Fruit fly (Drosophila melanogaster) whole organism, prepupa: Measurements from ENCODE around the gene Phlpp.

Experiments used
- Blimp-1 ChIP-seq: fragments of 200-800 bp; sonication (Bioruptor generic); optimal IDR thresholded peaks from 3 replicates; lab custom pipeline; 2017; ENCODE audit warnings: missing biosample characterization, missing genetic modification characterization, mild to moderate bottlenecking, moderate library complexity, missing genetic modification reagents
- CG10631 ChIP-seq: fragments of 200-800 bp; sonication (Bioruptor generic); optimal IDR thresholded peaks from 2 replicates; lab custom pipeline; 2016; ENCODE audit warnings: missing biosample characterization, missing genetic modification characterization
- CG10669 ChIP-seq: fragments of 200-800 bp; sonication (Bioruptor generic); optimal IDR thresholded peaks from 3 replicates; lab custom pipeline; 2018; ENCODE audit warnings: missing biosample characterization, mild to moderate bottlenecking, missing genetic modification characterization, moderate library complexity
- CG11294 ChIP-seq: fragments of 200-800 bp; sonication (Bioruptor generic); IDR thresholded peaks from 2 replicates; pipeline ENCODE4 v1.3.6; 2022; ENCODE audit warnings: missing biosample characterization, missing genetic modification characterization
- CG11762 ChIP-seq: fragments of 200-800 bp; sonication (Bioruptor generic); optimal IDR thresholded peaks from 3 replicates; lab custom pipeline; 2016; ENCODE audit warnings: missing biosample characterization, missing genetic modification characterization; ENCODE audit not compliant: insufficient read depth
- CG15336 ChIP-seq: fragments of 200-800 bp; sonication (Bioruptor generic); IDR thresholded peaks from 2 replicates; pipeline ENCODE4 v1.3.6; 2022; ENCODE audit warnings: missing biosample characterization, missing genetic modification characterization
- CG16779 ChIP-seq: fragments of 200-800 bp; sonication (Bioruptor generic); optimal IDR thresholded peaks from 3 replicates; lab custom pipeline; 2017; ENCODE audit warnings: missing biosample characterization, mild to moderate bottlenecking, missing genetic modification characterization
- CG34406 ChIP-seq: fragments of 200-800 bp; sonication (Bioruptor generic); optimal IDR thresholded peaks from 3 replicates; lab custom pipeline; 2016; ENCODE audit warnings: missing biosample characterization, missing genetic modification characterization
- CG4318 ChIP-seq: fragments of 200-800 bp; sonication (Bioruptor generic); optimal IDR thresholded peaks from 3 replicates; lab custom pipeline; 2017; ENCODE audit warnings: missing biosample characterization, mild to moderate bottlenecking, missing genetic modification characterization
- CG6276 ChIP-seq: fragments of 200-800 bp; sonication (Bioruptor generic); optimal IDR thresholded peaks from 2 replicates; lab custom pipeline; 2017; ENCODE audit warnings: missing biosample characterization, mild to moderate bottlenecking, missing genetic modification characterization
- CG6792 ChIP-seq: fragments of 200-800 bp; sonication (Bioruptor generic); optimal IDR thresholded peaks from 3 replicates; lab custom pipeline; 2016; ENCODE audit warnings: missing biosample characterization, missing genetic modification characterization
- CG6808 ChIP-seq: fragments of 200-800 bp; sonication (Bioruptor generic); optimal IDR thresholded peaks from 3 replicates; lab custom pipeline; 2017; ENCODE audit warnings: missing biosample characterization, missing genetic modification characterization, mild to moderate bottlenecking, moderate library complexity, missing genetic modification reagents
- CG6854 ChIP-seq: fragments of 200-800 bp; sonication (Bioruptor generic); optimal IDR thresholded peaks from 2 replicates; lab custom pipeline; 2017; ENCODE audit warnings: missing biosample characterization, mild to moderate bottlenecking, missing genetic modification characterization
- CG7368 ChIP-seq: fragments of 200-800 bp; sonication (Bioruptor generic); optimal IDR thresholded peaks from 3 replicates; lab custom pipeline; 2016; ENCODE audit warnings: missing biosample characterization, missing genetic modification characterization
- CG8119 ChIP-seq: fragments of 200-800 bp; sonication (Bioruptor generic); IDR thresholded peaks from 3 replicates; pipeline ENCODE4 v1.3.6; 2022; ENCODE audit warnings: missing biosample characterization, missing genetic modification characterization
- CG8319 ChIP-seq: fragments of 200-800 bp; sonication (Bioruptor generic); optimal IDR thresholded peaks from 3 replicates; lab custom pipeline; 2016; ENCODE audit warnings: missing biosample characterization, missing genetic modification characterization
- CG9139 ChIP-seq: fragments of 200-800 bp; sonication (Bioruptor generic); optimal IDR thresholded peaks from 3 replicates; lab custom pipeline; 2017; ENCODE audit warnings: missing biosample characterization, mild to moderate bottlenecking, missing genetic modification characterization
- Eip75B ChIP-seq: fragments of 200-800 bp; sonication (Bioruptor generic); optimal IDR thresholded peaks from 3 replicates; lab custom pipeline; 2016; ENCODE audit warnings: missing biosample characterization, missing genetic modification characterization
- Eip93F ChIP-seq: fragments of 200-800 bp; sonication (Bioruptor generic); optimal IDR thresholded peaks from 2 replicates; lab custom pipeline; 2016; ENCODE audit warnings: missing biosample characterization, mild to moderate bottlenecking, missing genetic modification characterization
- Ets21C ChIP-seq: fragments of 200-800 bp; sonication (Bioruptor generic); optimal IDR thresholded peaks from 3 replicates; lab custom pipeline; 2016; ENCODE audit warnings: missing biosample characterization, missing genetic modification characterization
- Ets96B ChIP-seq: fragments of 200-800 bp; optimal IDR thresholded peaks from 2 replicates; lab custom pipeline; 2019; ENCODE audit warnings: missing biosample characterization, mild to moderate bottlenecking, missing genetic modification characterization, moderate library complexity
- Gug ChIP-seq: fragments of 200-800 bp; sonication (Bioruptor generic); IDR thresholded peaks from 2 replicates; pipeline ENCODE4 v1.3.6; 2022; ENCODE audit warnings: missing biosample characterization, missing genetic modification characterization
- Hr4 ChIP-seq: fragments of 200-800 bp; sonication (Bioruptor generic); optimal IDR thresholded peaks from 3 replicates; lab custom pipeline; 2016; ENCODE audit warnings: missing biosample characterization, missing genetic modification characterization
- OdsH ChIP-seq: fragments of 200-800 bp; sonication (Bioruptor generic); optimal IDR thresholded peaks from 3 replicates; lab custom pipeline; 2016; ENCODE audit warnings: missing biosample characterization, missing genetic modification characterization
- Smox ChIP-seq: fragments of 200-800 bp; sonication (Bioruptor generic); optimal IDR thresholded peaks from 3 replicates; lab custom pipeline; 2016; ENCODE audit warnings: missing biosample characterization, missing genetic modification characterization
- Sox102F ChIP-seq: fragments of 200-800 bp; sonication (Bioruptor generic); optimal IDR thresholded peaks from 2 replicates; lab custom pipeline; 2016; ENCODE audit warnings: missing biosample characterization, mild to moderate bottlenecking, missing genetic modification characterization
- Sox14 ChIP-seq: fragments of 200-800 bp; sonication (Bioruptor generic); optimal IDR thresholded peaks from 3 replicates; lab custom pipeline; 2016; ENCODE audit warnings: missing biosample characterization, missing genetic modification characterization
- Sox15 ChIP-seq: fragments of 200-800 bp; sonication (Bioruptor generic); optimal IDR thresholded peaks from 3 replicates; lab custom pipeline; 2016; ENCODE audit warnings: missing biosample characterization, missing genetic modification characterization
- achi ChIP-seq: fragments of 200-800 bp; sonication (Bioruptor generic); optimal IDR thresholded peaks from 3 replicates; lab custom pipeline; 2016; ENCODE audit warnings: missing biosample characterization, missing genetic modification characterization
- acj6 ChIP-seq: fragments of 200-800 bp; sonication (Bioruptor generic); optimal IDR thresholded peaks from 3 replicates; lab custom pipeline; 2016; ENCODE audit warnings: missing biosample characterization, missing genetic modification characterization
- dsx ChIP-seq: fragments of 200-800 bp; optimal IDR thresholded peaks from 3 replicates; lab custom pipeline; 2019; ENCODE audit warnings: missing biosample characterization, mild to moderate bottlenecking, missing genetic modification characterization, moderate library complexity; ENCODE audit not compliant: poor library complexity, severe bottlenecking
- eg ChIP-seq: fragments of 200-800 bp; sonication (Bioruptor generic); IDR thresholded peaks from 3 replicates; pipeline ENCODE4 v1.3.6; 2022; ENCODE audit warnings: missing biosample characterization, missing genetic modification characterization
- fd59A ChIP-seq: fragments of 200-800 bp; sonication (Bioruptor generic); optimal IDR thresholded peaks from 2 replicates; lab custom pipeline; 2017; ENCODE audit warnings: missing biosample characterization, mild to moderate bottlenecking, missing genetic modification characterization, missing genetic modification reagents
- fd85E ChIP-seq: fragments of 200-800 bp; sonication (Bioruptor generic); optimal IDR thresholded peaks from 3 replicates; lab custom pipeline; 2016; ENCODE audit warnings: missing biosample characterization, missing genetic modification characterization
- fkh ChIP-seq: fragments of 200-800 bp; sonication (Bioruptor generic); optimal IDR thresholded peaks from 3 replicates; lab custom pipeline; 2017; ENCODE audit warnings: missing biosample characterization, mild to moderate bottlenecking, missing genetic modification characterization, moderate library complexity
- lz ChIP-seq: fragments of 200-800 bp; sonication (Bioruptor generic); optimal IDR thresholded peaks from 3 replicates; lab custom pipeline; 2016; ENCODE audit warnings: missing biosample characterization, missing genetic modification characterization
- net ChIP-seq: fragments of 200-800 bp; sonication (Bioruptor generic); optimal IDR thresholded peaks from 3 replicates; lab custom pipeline; 2016; ENCODE audit warnings: missing biosample characterization, missing genetic modification characterization
- spab ChIP-seq: fragments of 200-800 bp; sonication (Bioruptor generic); optimal IDR thresholded peaks from 2 replicates; lab custom pipeline; 2017; ENCODE audit warnings: missing biosample characterization, mild to moderate bottlenecking, missing genetic modification characterization, missing genetic modification reagents
- ss ChIP-seq, 2 experiments: fragments of 200-800 bp; sonication (Bioruptor generic); optimal IDR thresholded peaks; 2 replicates in 1 of 2; 3 replicates in 1 of 2; lab custom pipeline; 2017 to 2018; ENCODE audit warnings: mild to moderate bottlenecking in 2 of 2, missing biosample characterization in 2 of 2, missing genetic modification characterization in 2 of 2, moderate library complexity in 1 of 2
- svp ChIP-seq: fragments of 200-800 bp; sonication (Bioruptor generic); peaks from one replicate; lab custom pipeline; 2016; ENCODE audit warnings: missing biosample characterization, missing genetic modification characterization
- vri ChIP-seq: fragments of 200-800 bp; sonication (Bioruptor generic); optimal IDR thresholded peaks from 3 replicates; lab custom pipeline; 2016; ENCODE audit warnings: missing biosample characterization, mild to moderate bottlenecking, missing genetic modification characterization

The Phlpp gene

DNA sequence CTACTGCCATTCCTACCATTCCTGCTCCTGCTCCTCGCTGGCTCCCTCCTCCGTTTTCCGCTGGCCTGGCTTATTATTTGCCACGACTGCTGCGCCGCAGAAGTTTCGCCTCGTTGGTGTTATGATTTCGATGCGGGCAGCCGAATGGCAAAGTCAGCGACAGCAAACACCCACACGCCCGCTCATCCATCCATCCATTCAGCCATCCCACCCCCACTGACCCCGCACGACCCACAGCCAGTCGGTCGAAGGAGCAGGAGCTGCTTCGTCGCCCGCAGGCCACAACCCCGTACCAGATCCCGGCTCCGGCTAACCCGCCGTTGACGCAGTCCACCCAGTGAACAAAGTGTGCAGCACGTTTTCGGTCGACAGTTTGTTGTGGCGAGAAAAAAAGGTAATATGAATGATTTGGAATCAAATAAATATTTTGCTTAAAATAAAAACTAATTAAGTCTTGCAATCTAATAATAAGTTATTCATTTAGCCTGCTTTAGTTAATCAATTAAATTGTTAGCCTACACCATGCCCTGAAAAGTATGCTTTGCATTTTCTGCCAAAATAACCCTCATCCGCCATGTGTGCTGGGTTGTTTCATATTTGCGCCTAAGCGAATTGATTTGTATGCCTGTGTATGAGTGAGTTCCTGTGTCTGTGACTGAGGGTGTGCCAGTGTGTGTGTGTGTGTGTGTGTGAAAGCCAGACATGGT is 32.3 kb upstream of the Phlpp start (continued):
- TF ChIP-seq net (GFP tag; lab: Kevin White, UChicago) (peak; percentile 20), CG10669 (GFP tag; lab: Kevin White, UChicago) (peak; percentile 76), OdsH (peak; percentile 35), CG10631 (GFP tag; lab: Kevin White, UChicago) (peak; percentile 44), fd59A (GFP tag; lab: Kevin White, UChicago) (peak; percentile 66), CG11762 (GFP tag; lab: Kevin White, UChicago) (peak; percentile 6), CG34406 (GFP tag; lab: Kevin White, UChicago) (peak; percentile 47), CG16779 (tag; lab: Kevin White, UChicago) (peak; percentile 13), CG9139 (GFP tag; lab: Kevin White, UChicago) (peak; percentile 54), CG7368 (GFP tag; lab: Kevin White, UChicago) (no peak), CG8119 (GFP tag; lab: Robert Waterston, UW) (peak; percentile 41; the same call in 1 of the 3 replicates), Ets21C (peak; percentile 29), Blimp-1 (GFP tag; lab: Kevin White, UChicago) (no peak), Ets96B (tag; lab: Kevin White, UChicago) (peak; percentile 73), vri (no peak), CG15336 (GFP tag; lab: Robert Waterston, UW) (no peak), Sox14 (GFP tag; lab: Kevin White, UChicago) (peak; percentile 57), svp (GFP tag; lab: Kevin White, UChicago) (peak; percentile 69), CG6808 (GFP tag; lab: Kevin White, UChicago) (peak; percentile 71), Sox15 (GFP tag; lab: Kevin White, UChicago) (peak; percentile 33), spab (GFP tag; lab: Kevin White, UChicago) (peak; percentile 64), CG6792 (GFP tag; lab: Kevin White, UChicago) (peak; percentile 41), fd85E (GFP tag; lab: Kevin White, UChicago) (no peak), Eip93F (GFP tag; lab: Kevin White, UChicago) (no peak), CG6276 (peak; percentile 24), lz (GFP tag; lab: Kevin White, UChicago) (peak; percentile 29), CG6854 (no peak), achi (GFP tag; lab: Kevin White, UChicago) (peak; percentile 27), eg (GFP tag; lab: Robert Waterston, UW) (0 out of 3 replicates have a peak, but pooled peaks have one; percentile 21), Gug (no peak), fkh (GFP tag; lab: Kevin White, UChicago) (no peak), Smox (GFP tag; lab: Kevin White, UChicago) (peak; percentile 44)
- TF ChIP-seq, all 60 proteins: peak for 46

DNA sequence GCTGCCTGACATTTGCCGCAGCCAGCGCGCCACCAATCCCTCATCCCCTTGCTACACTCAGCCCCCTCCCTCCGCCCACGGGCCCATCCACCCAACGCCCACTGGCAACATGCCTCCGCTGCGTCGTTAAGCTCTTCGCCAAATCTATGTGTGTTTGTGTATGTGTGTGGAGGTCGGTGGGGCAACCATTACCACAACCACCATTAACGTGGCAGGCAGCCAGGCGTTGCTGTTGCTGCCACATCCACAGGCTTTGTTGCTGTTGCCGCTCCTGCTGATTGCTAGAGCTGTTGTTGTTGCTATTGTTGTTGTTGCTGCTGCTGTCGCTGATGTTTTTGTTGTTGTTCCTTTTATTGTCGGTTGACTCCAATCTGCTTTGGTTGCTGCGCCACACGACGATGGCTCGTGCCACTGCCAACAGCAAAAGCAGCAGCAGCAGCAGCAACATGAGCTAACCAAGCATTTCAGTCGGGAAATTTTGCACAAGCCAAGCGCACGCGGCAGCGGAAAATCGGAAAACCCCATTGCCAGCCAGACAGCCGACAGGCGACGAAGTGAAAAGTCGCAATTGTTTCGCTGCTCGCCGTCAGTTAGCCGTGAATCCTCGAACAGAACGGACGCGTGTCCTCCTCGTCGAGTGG is 31.6 kb upstream of the Phlpp start, which contains the start of gene Sidpn:
Gene Sidpn, plus strand, starts transcription at position 465 of the 641 bp plus-strand sequence.
- TF ChIP-seq Ets96B (tag; lab: Kevin White, UChicago) (no peak), achi (GFP tag; lab: Kevin White, UChicago) (no peak), dsx (GFP tag; lab: Kevin White, UChicago) (no peak), CG8319 (GFP tag; lab: Kevin White, UChicago) (no peak), CG9139 (GFP tag; lab: Kevin White, UChicago) (no peak), OdsH (no peak), CG4318 (GFP tag; lab: Kevin White, UChicago) (no peak), acj6 (GFP tag; lab: Kevin White, UChicago) (no peak), Hr4 (GFP tag; lab: Kevin White, UChicago) (no peak), Sox102F (no peak), ss (GFP tag; optimal IDR thresholded peaks at IDR 0.05; lab: Kevin White, UChicago) (no peak), Eip75B (no peak), net (GFP tag; lab: Kevin White, UChicago) (no peak), Gug (no peak), CG34406 (GFP tag; lab: Kevin White, UChicago) (no peak), CG11294 (no peak)
